Worm (Caenorhabditis elegans) whole organism, dauer: Measurements from ENCODE around the gene rsu-1.

Source experiments
- unc-62 ChIP-seq: sonication (generic microtip); optimal IDR thresholded peaks from 2 replicates; lab custom pipeline; 2017; ENCODE audit warnings: missing biosample characterization, missing genetic modification reagents, missing genetic modification characterization

rsu-1 gene

ce11 chrIII:3488224-3488623, 16.4 kb downstream of the rsu-1 start, which contains the start of gene C34C12.7:
Gene C34C12.7 (minus strand): TSS chrIII:3488341.
- TF ChIP-seq unc-62 (GFP tag; lab: Kevin White, UChicago) = no peak

- TF ChIP-seq unc-62 (GFP tag; lab: Kevin White, UChicago) = no peak
Measured at ce11 chrIII:3493138-3493537, 21.3 kb downstream of the rsu-1 start, which contains the start of gene gly-14. Gene gly-14 (minus strand): TSS chrIII:3493238.

- no peak for TF ChIP-seq unc-62 (GFP tag; lab: Kevin White, UChicago)
Measured at ce11 chrIII:3498957-3499356, 27.2 kb downstream of the rsu-1 start, which contains the start of gene M01F1.9. Gene M01F1.9 (minus strand): TSS chrIII:3499057.

DNA sequence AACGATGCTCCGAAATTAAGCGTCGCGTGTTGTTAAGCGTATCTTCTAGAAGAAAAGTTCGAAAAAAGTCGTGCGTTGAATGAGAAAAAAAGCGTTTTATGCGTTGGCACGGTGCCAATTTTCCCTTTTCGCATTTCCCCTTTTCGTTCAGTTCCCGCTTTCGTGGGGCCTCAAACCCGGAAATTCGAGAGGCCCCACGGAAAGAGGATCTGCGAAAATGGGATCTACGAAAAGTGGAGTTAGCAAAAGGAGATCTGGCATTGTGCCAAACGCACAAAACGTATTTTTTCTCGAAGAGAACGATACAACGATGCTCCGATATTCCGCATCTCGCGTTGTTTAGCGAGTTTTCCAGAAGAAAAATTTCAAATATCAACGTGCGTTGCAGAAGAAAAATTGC, 28.0 kb downstream of the rsu-1 start:
- no peak for TF ChIP-seq unc-62 (GFP tag; lab: Kevin White, UChicago)

DNA sequence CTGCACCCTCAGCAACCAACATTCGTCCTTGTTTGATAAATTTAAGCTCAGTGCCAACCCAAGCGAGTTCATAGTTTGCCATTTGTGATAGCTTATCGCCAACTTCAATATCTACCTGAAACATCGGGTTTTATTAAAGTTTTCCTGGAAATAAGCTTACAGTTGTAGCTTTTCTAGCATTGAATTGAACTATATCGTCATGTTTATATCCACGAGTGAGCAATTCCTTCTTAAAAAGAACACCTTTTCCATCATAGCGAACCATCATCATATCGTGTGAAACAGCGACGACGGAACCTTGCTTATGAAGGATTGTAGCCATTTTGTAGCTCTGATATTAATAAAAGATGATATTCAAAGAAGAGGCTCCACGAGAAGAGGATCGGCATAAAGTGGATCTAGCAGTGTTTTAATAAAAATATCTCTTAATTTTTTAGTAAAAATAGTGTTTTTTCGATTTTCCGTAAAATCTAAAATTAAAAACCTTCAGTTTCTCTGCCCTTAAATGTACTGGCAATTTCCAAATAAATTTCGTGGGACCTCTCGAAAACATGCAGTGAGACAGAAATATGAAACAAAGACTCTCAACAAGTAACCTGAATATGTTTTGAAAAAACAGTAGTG, 30.5 kb downstream of the rsu-1 start, which contains the start of gene M01F1.8:
TSS of gene M01F1.8 (minus strand) at position 335 of the 624 bp plus-strand sequence.
- no peak for TF ChIP-seq unc-62 (GFP tag; lab: Kevin White, UChicago)

ce11 chrIII:3503286-3503685, 31.5 kb downstream of the rsu-1 start, which contains the start of gene rpl-16:
Gene rpl-16 (minus strand): TSS chrIII:3503604.
- TF ChIP-seq unc-62 (GFP tag; lab: Kevin White, UChicago) = no peak

- no peak for TF ChIP-seq unc-62 (GFP tag; lab: Kevin White, UChicago)
Measured at ce11 chrIII:3504239-3504638, 32.4 kb downstream of the rsu-1 start.

- no peak for TF ChIP-seq unc-62 (GFP tag; lab: Kevin White, UChicago)
Measured at ce11 chrIII:3505051-3505548, 33.3 kb downstream of the rsu-1 start, which contains the start of gene lias-1. Gene lias-1 (minus strand): TSS chrIII:3505101.

DNA sequence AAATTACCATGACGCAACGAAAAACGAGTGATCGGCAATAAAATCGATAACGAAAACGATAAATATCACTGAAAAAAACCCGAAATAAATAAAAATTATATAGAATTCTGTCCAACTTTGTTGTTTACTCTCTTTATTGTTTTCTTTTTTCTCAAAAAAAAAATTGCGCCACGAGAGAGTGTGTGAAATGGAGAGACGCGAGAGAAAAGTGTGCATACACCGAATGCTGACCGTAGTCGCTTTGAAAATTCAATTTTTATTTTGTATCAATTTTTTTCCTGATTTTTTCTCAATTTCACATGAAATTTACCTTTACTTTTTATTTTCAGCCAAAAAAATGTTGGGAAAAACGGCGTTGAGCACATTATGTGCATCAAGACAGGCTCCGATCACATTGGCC, 38.1 kb downstream of the rsu-1 start, which contains the start of the genes M01F1.4 and mrpl-35:
TSS of gene M01F1.4 (minus strand) at position 126 of the 400 bp plus-strand sequence.
TSS of gene mrpl-35 (plus strand) at position 330 of the 400 bp plus-strand sequence.
- no peak for TF ChIP-seq unc-62 (GFP tag; lab: Kevin White, UChicago)

DNA sequence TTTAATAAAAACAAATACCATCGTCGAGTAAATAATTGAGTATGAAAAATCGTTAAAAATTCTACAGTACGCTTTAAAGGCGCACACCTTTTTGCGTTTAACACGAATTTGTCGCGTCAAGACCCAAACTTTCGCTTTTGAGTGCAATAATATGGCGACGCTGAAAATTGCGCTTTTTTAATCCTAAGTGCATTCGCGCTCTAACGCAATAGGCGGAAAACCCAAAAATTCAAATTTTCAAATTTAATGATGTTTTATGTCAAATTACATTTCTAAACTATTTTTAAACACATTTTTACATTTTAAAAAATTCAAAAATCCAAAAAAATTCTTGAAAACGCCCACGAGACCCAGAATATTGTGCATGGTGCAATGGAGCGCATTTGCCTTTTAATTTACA, 40.0 kb downstream of the rsu-1 start:
- no peak for TF ChIP-seq unc-62 (GFP tag; lab: Kevin White, UChicago)

- no peak for TF ChIP-seq unc-62 (GFP tag; lab: Kevin White, UChicago)
Measured at ce11 chrIII:3519505-3519904, 47.7 kb downstream of the rsu-1 start, which contains the start of gene hmit-1.3. Gene hmit-1.3 (minus strand): TSS chrIII:3519607.

ce11 chrIII:3520417-3520816, 48.6 kb downstream of the rsu-1 start:
- TF ChIP-seq unc-62 (GFP tag; lab: Kevin White, UChicago) = no peak
